Worm (Caenorhabditis elegans) whole organism, L2 larva: ENCODE data around the gene nish-1.

Experiments used
- C34F6.9 ChIP-seq: fragments of 150-350 bp; optimal IDR thresholded peaks from 2 replicates; lab custom pipeline; 2014; ENCODE audit warnings: missing biosample characterization, missing genetic modification characterization
- F13H6.1 ChIP-seq: sonication (generic microtip); optimal IDR thresholded peaks from 2 replicates; lab custom pipeline; 2016; ENCODE audit warnings: missing genetic modification characterization, missing compliant biosample characterization
- R02D3.7 ChIP-seq: fragments of 150-350 bp; optimal IDR thresholded peaks from 2 replicates; lab custom pipeline; 2014; ENCODE audit warnings: missing biosample characterization, missing genetic modification characterization
- Y55F3AM.14 ChIP-seq: fragments of 200-800 bp; sonication (Bioruptor generic); optimal IDR thresholded peaks from 2 replicates; lab custom pipeline; 2018; ENCODE audit warnings: mild to moderate bottlenecking, missing genetic modification characterization, missing compliant biosample characterization
- ZK546.5 ChIP-seq: sonication (generic microtip); optimal IDR thresholded peaks from 2 replicates; lab custom pipeline; 2017; ENCODE audit warnings: missing biosample characterization, missing genetic modification characterization
- alr-1 ChIP-seq: fragments of 150-350 bp; optimal IDR thresholded peaks from 2 replicates; lab custom pipeline; 2014; ENCODE audit warnings: missing biosample characterization, missing genetic modification characterization
- aly-2 ChIP-seq: fragments of 150-350 bp; optimal IDR thresholded peaks from 2 replicates; lab custom pipeline; 2014; ENCODE audit warnings: missing biosample characterization, missing genetic modification characterization
- ama-1 ChIP-seq: fragments of 150-350 bp; optimal IDR thresholded peaks from 2 replicates; lab custom pipeline; 2018; ENCODE audit warnings: inconsistent platforms
- blmp-1 ChIP-seq: sonication (generic microtip); optimal IDR thresholded peaks from 2 replicates; lab custom pipeline; 2017; ENCODE audit warnings: missing genetic modification characterization, mild to moderate bottlenecking, missing compliant biosample characterization, antibody characterized with exemption, moderate library complexity; ENCODE audit not compliant: insufficient read depth
- ceh-16 ChIP-seq: fragments of 150-350 bp; optimal IDR thresholded peaks from 2 replicates; lab custom pipeline; 2014; ENCODE audit warnings: missing biosample characterization, missing genetic modification characterization
- ceh-82 ChIP-seq: fragments of 150-350 bp; optimal IDR thresholded peaks from 2 replicates; lab custom pipeline; 2014; ENCODE audit warnings: missing biosample characterization, missing genetic modification characterization
- crh-2 ChIP-seq: sonication (generic microtip); optimal IDR thresholded peaks from 2 replicates; lab custom pipeline; 2017; ENCODE audit warnings: missing biosample characterization, missing genetic modification characterization
- dmd-4 ChIP-seq: sonication (generic microtip); optimal IDR thresholded peaks from 2 replicates; lab custom pipeline; 2017; ENCODE audit warnings: missing biosample characterization, missing genetic modification characterization
- egl-27 ChIP-seq: sonication (generic microtip); optimal IDR thresholded peaks from 3 replicates; lab custom pipeline; 2017; ENCODE audit warnings: missing biosample characterization, missing genetic modification reagents, missing genetic modification characterization
- elt-1 ChIP-seq: fragments of 150-350 bp; optimal IDR thresholded peaks from 2 replicates; lab custom pipeline; 2014; ENCODE audit warnings: missing biosample characterization, missing genetic modification characterization
- elt-3 ChIP-seq: sonication (generic microtip); optimal IDR thresholded peaks from 2 replicates; lab custom pipeline; 2017; ENCODE audit warnings: missing biosample characterization, missing genetic modification characterization
- fos-1 ChIP-seq: fragments of 150-350 bp; optimal IDR thresholded peaks from 2 replicates; lab custom pipeline; 2014; ENCODE audit warnings: missing biosample characterization, missing genetic modification characterization
- gmeb-1 ChIP-seq: fragments of 150-350 bp; optimal IDR thresholded peaks from 2 replicates; lab custom pipeline; 2014; ENCODE audit warnings: missing biosample characterization, missing genetic modification characterization
- lin-11 ChIP-seq: fragments of 150-350 bp; sonication (generic microtip); optimal IDR thresholded peaks from 2 replicates; lab custom pipeline; 2014; ENCODE audit warnings: missing biosample characterization, missing genetic modification characterization, inconsistent platforms, mixed read lengths
- lin-13 ChIP-seq: fragments of 150-350 bp; optimal IDR thresholded peaks from 2 replicates; lab custom pipeline; 2014; ENCODE audit warnings: missing biosample characterization, missing genetic modification reagents, missing genetic modification characterization
- lin-39 ChIP-seq: fragments of 150-350 bp; optimal IDR thresholded peaks from 2 replicates; lab custom pipeline; 2014; ENCODE audit warnings: missing biosample characterization, missing genetic modification reagents, missing genetic modification characterization
- lsy-2 ChIP-seq, 2 experiments: fragments of 150-350 bp in 1 of 2; sonication (generic microtip) in 1 of 2; optimal IDR thresholded peaks; 2 replicates each; lab custom pipeline; 2014 to 2017; ENCODE audit warnings: missing biosample characterization in 2 of 2, missing genetic modification characterization in 2 of 2
- mab-5 ChIP-seq: fragments of 150-350 bp; optimal IDR thresholded peaks from 2 replicates; lab custom pipeline; 2014; ENCODE audit warnings: missing biosample characterization, missing genetic modification characterization
- mbf-1 ChIP-seq: sonication (generic microtip); optimal IDR thresholded peaks from 2 replicates; lab custom pipeline; 2017; ENCODE audit warnings: missing biosample characterization, missing genetic modification characterization
- mdl-1 ChIP-seq, 2 experiments: fragments of 150-350 bp in 1 of 2; sonication (generic microtip) in 1 of 2; optimal IDR thresholded peaks; 2 replicates each; lab custom pipeline; 2017; ENCODE audit warnings: missing biosample characterization in 2 of 2, missing genetic modification characterization in 2 of 2
- nhr-10 ChIP-seq: sonication (generic microtip); optimal IDR thresholded peaks from 2 replicates; lab custom pipeline; 2017; ENCODE audit warnings: missing biosample characterization, missing genetic modification characterization
- nhr-11 ChIP-seq: fragments of 150-350 bp; optimal IDR thresholded peaks from 2 replicates; lab custom pipeline; 2014; ENCODE audit warnings: missing biosample characterization, missing genetic modification characterization
- nhr-12 ChIP-seq: fragments of 150-350 bp; optimal IDR thresholded peaks from 2 replicates; lab custom pipeline; 2014; ENCODE audit warnings: missing biosample characterization, missing genetic modification characterization
- nhr-129 ChIP-seq: fragments of 150-350 bp; optimal IDR thresholded peaks from 2 replicates; lab custom pipeline; 2014; ENCODE audit warnings: missing biosample characterization, missing genetic modification characterization
- nhr-21 ChIP-seq: fragments of 150-350 bp; optimal IDR thresholded peaks from 2 replicates; lab custom pipeline; 2014; ENCODE audit warnings: missing biosample characterization, missing genetic modification characterization
- nhr-23 ChIP-seq: fragments of 150-350 bp; optimal IDR thresholded peaks from 2 replicates; lab custom pipeline; 2014; ENCODE audit warnings: missing biosample characterization, missing genetic modification reagents, missing genetic modification characterization
- nhr-237 ChIP-seq: fragments of 150-350 bp; optimal IDR thresholded peaks from 2 replicates; lab custom pipeline; 2014; ENCODE audit warnings: missing biosample characterization, missing genetic modification characterization
- nhr-25 ChIP-seq: fragments of 150-350 bp; sonication (generic microtip); optimal IDR thresholded peaks from 3 replicates; lab custom pipeline; 2014; ENCODE audit warnings: missing biosample characterization, missing genetic modification characterization
- nhr-6 ChIP-seq: fragments of 150-350 bp; optimal IDR thresholded peaks from 2 replicates; lab custom pipeline; 2014; ENCODE audit warnings: missing biosample characterization, missing genetic modification characterization
- nhr-77 ChIP-seq: fragments of 150-350 bp; optimal IDR thresholded peaks from 2 replicates; lab custom pipeline; 2014; ENCODE audit warnings: missing biosample characterization, missing genetic modification characterization
- peb-1 ChIP-seq: fragments of 150-350 bp; optimal IDR thresholded peaks from 2 replicates; lab custom pipeline; 2014; ENCODE audit warnings: missing biosample characterization, missing genetic modification characterization
- sem-4 ChIP-seq: fragments of 150-350 bp; optimal IDR thresholded peaks from 2 replicates; lab custom pipeline; 2014; ENCODE audit warnings: missing biosample characterization, missing genetic modification reagents, missing genetic modification characterization
- skn-1 ChIP-seq: sonication (generic microtip); optimal IDR thresholded peaks from 2 replicates; lab custom pipeline; 2017; ENCODE audit warnings: missing biosample characterization, missing genetic modification characterization
- sma-3 ChIP-seq: sonication (generic microtip); optimal IDR thresholded peaks from 2 replicates; lab custom pipeline; 2016; ENCODE audit warnings: missing genetic modification reagents, missing genetic modification characterization, missing compliant biosample characterization
- sma-9 ChIP-seq, 2 experiments: fragments of 150-350 bp in 1 of 2; sonication (generic microtip) in 1 of 2; optimal IDR thresholded peaks; 2 replicates each; lab custom pipeline; 2014 to 2016; ENCODE audit warnings: missing genetic modification characterization in 2 of 2, mild to moderate bottlenecking in 1 of 2, missing biosample characterization in 1 of 2, missing compliant biosample characterization in 1 of 2, missing genetic modification reagents in 1 of 2, moderate library complexity in 1 of 2
- snpc-4 ChIP-seq: fragments of 150-350 bp; optimal IDR thresholded peaks from 2 replicates; lab custom pipeline; 2014; ENCODE audit warnings: missing biosample characterization, missing genetic modification characterization
- unc-39 ChIP-seq: fragments of 150-350 bp; optimal IDR thresholded peaks from 2 replicates; lab custom pipeline; 2014; ENCODE audit warnings: missing biosample characterization, missing genetic modification characterization
- unc-55 ChIP-seq: fragments of 150-350 bp; sonication (generic microtip); optimal IDR thresholded peaks from 3 replicates; lab custom pipeline; 2014; ENCODE audit warnings: missing biosample characterization, missing genetic modification reagents, missing genetic modification characterization
- zag-1 ChIP-seq: fragments of 150-350 bp; optimal IDR thresholded peaks from 2 replicates; lab custom pipeline; 2014; ENCODE audit warnings: missing biosample characterization, missing genetic modification characterization
- ztf-1 ChIP-seq: fragments of 200-800 bp; sonication (Bioruptor generic); conservative IDR thresholded peaks from 2 replicates; pipeline ENCODE4 v1.3.6; 2022; ENCODE audit warnings: missing genetic modification characterization, missing compliant biosample characterization
- ztf-11 ChIP-seq: sonication (generic microtip); optimal IDR thresholded peaks from 2 replicates; lab custom pipeline; 2017; ENCODE audit warnings: missing biosample characterization, missing genetic modification characterization
- ztf-4 ChIP-seq: fragments of 150-350 bp; optimal IDR thresholded peaks from 2 replicates; lab custom pipeline; 2014; ENCODE audit warnings: missing biosample characterization, missing genetic modification characterization

Gene nish-1

ce11 chrIV:10918877-10919560 is 54.9 kb downstream of the nish-1 start:
- TF ChIP-seq nhr-237 (tag; lab: Kevin White, UChicago) = no peak
- TF ChIP-seq ZK546.5 (tag; lab: Kevin White, UChicago) = no peak
- TF ChIP-seq nhr-23 (tag; lab: Kevin White, UChicago) = no peak
- peak; percentile 58 for TF ChIP-seq nhr-25 (tag; lab: Kevin White, UChicago)
- TF ChIP-seq lin-11 (tag; lab: Kevin White, UChicago) = peak; percentile 87
- peak; percentile 82 for TF ChIP-seq unc-55 (GFP tag; lab: Kevin White, UChicago)
- TF ChIP-seq nhr-6 = peak; percentile 60
- TF ChIP-seq ama-1 = peak; percentile 74
- no peak for TF ChIP-seq unc-39 (tag; lab: Kevin White, UChicago)
- TF ChIP-seq egl-27 = peak; percentile 51
- TF ChIP-seq ceh-16 (tag; lab: Kevin White, UChicago) = peak; percentile 45
- TF ChIP-seq nhr-77 (tag; lab: Kevin White, UChicago) = no peak
- TF ChIP-seq peb-1 (tag; lab: Kevin White, UChicago) = no peak
- TF ChIP-seq sma-3 (GFP tag; lab: Kevin White, UChicago) = peak; percentile 76
- no peak for TF ChIP-seq nhr-12 (tag; lab: Kevin White, UChicago)
- peak; percentile 61 for TF ChIP-seq nhr-21
- TF ChIP-seq crh-2 = peak; percentile 84
- peak; percentile 37 for TF ChIP-seq zag-1
- TF ChIP-seq sem-4 (tag; lab: Kevin White, UChicago) = peak; percentile 58
- TF ChIP-seq gmeb-1 (tag; lab: Kevin White, UChicago) = peak; percentile 65
- no peak for TF ChIP-seq dmd-4 (tag; lab: Kevin White, UChicago)
- TF ChIP-seq skn-1 = no peak
- TF ChIP-seq lin-13 (GFP tag; lab: Kevin White, UChicago) = peak; percentile 50
- TF ChIP-seq F13H6.1 (tag; lab: Kevin White, UChicago) = peak; percentile 92
- peak; percentile 11 for TF ChIP-seq nhr-10 (tag; lab: Kevin White, UChicago)
- no peak for TF ChIP-seq ztf-1
- no peak for TF ChIP-seq nhr-11 (tag; lab: Kevin White, UChicago)
- no peak for TF ChIP-seq elt-3 (tag; lab: Kevin White, UChicago)
- peak in 1 of 2 experiments; percentile 77 for TF ChIP-seq mdl-1 (tag; optimal IDR thresholded peaks at IDR 0.05; lab: Kevin White, UChicago)
- TF ChIP-seq blmp-1 (tag; lab: Kevin White, UChicago) = peak; percentile 40
- TF ChIP-seq Y55F3AM.14 (GFP tag; lab: Kevin White, UChicago) = peak; percentile 17
- no peak for TF ChIP-seq alr-1 (tag; lab: Kevin White, UChicago)
- peak; percentile 84 for TF ChIP-seq mab-5 (tag; lab: Kevin White, UChicago)
- peak; percentile 40 to 80 for TF ChIP-seq lsy-2 (tag; optimal IDR thresholded peaks at IDR 0.05; lab: Kevin White, UChicago)
- no peak for TF ChIP-seq lin-39 (tag; lab: Kevin White, UChicago)
- TF ChIP-seq elt-1 (tag; lab: Kevin White, UChicago) = no peak
- peak; percentile 87 for TF ChIP-seq nhr-129 (tag; lab: Kevin White, UChicago)
- TF ChIP-seq ztf-4 (tag; lab: Kevin White, UChicago) = peak; percentile 26
- TF ChIP-seq aly-2 (tag; lab: Kevin White, UChicago) = no peak
- TF ChIP-seq mbf-1 (tag; lab: Kevin White, UChicago) = no peak
- no peak for TF ChIP-seq R02D3.7 (tag; lab: Kevin White, UChicago)
- TF ChIP-seq ceh-82 (tag; lab: Kevin White, UChicago) = peak; percentile 19
- no peak for TF ChIP-seq ztf-11
- TF ChIP-seq snpc-4 (tag; lab: Kevin White, UChicago) = peak; percentile 57
- TF ChIP-seq C34F6.9 (tag; lab: Kevin White, UChicago) = peak; percentile 96
- peak; percentile 72 for TF ChIP-seq sma-9 (GFP tag; optimal IDR thresholded peaks at IDR 0.05; lab: Kevin White, UChicago)
- TF ChIP-seq sma-9 (tag; optimal IDR thresholded peaks at IDR 0.05; lab: Kevin White, UChicago) = no peak
- peak; percentile 58 for TF ChIP-seq fos-1
- TF ChIP-seq, all 48 proteins: peak for 28
